Worm (Caenorhabditis elegans) whole organism, L1 larva: ENCODE data around the gene Y54F10BM.6.

Experiments
- F16B12.6 ChIP-seq: fragments of 150-350 bp; optimal IDR thresholded peaks from 2 replicates; lab custom pipeline; 2014; ENCODE audit warnings: missing biosample characterization, missing genetic modification characterization
- aha-1 ChIP-seq: fragments of 150-350 bp; optimal IDR thresholded peaks from 2 replicates; lab custom pipeline; 2014; ENCODE audit warnings: missing biosample characterization, missing genetic modification characterization
- elt-3 ChIP-seq, 6 experiments: fragments of 150-350 bp in 1 of 6; sonication (generic microtip); optimal IDR thresholded peaks; 2 replicates each; lab custom pipeline; 2017 to 2018; ENCODE audit warnings: missing biosample characterization in 6 of 6, missing genetic modification characterization in 6 of 6, inconsistent platforms in 1 of 6
- ets-5 ChIP-seq: fragments of 200-800 bp; sonication (Bioruptor generic); IDR thresholded peaks from 2 replicates; pipeline ENCODE4 v1.3.6; 2022; ENCODE audit warnings: missing genetic modification characterization, missing compliant biosample characterization
- mdl-1 ChIP-seq, 2 experiments: fragments of 150-350 bp; optimal IDR thresholded peaks; 2 replicates each; lab custom pipeline; 2014 to 2017; ENCODE audit warnings: missing biosample characterization in 2 of 2, missing genetic modification characterization in 2 of 2, inconsistent platforms in 1 of 2
- snpc-4 ChIP-seq: fragments of 150-350 bp; optimal IDR thresholded peaks from 2 replicates; lab custom pipeline; 2014; ENCODE audit warnings: missing biosample characterization, missing genetic modification characterization
- ztf-11 ChIP-seq, 2 experiments: sonication (generic microtip); optimal IDR thresholded peaks; 2 replicates each; lab custom pipeline; 2016 to 2017; ENCODE audit warnings: missing genetic modification characterization in 2 of 2, missing biosample characterization in 1 of 2, missing compliant biosample characterization in 1 of 2
- ztf-4 ChIP-seq: fragments of 150-350 bp; optimal IDR thresholded peaks from 2 replicates; lab custom pipeline; 2014; ENCODE audit warnings: missing biosample characterization, missing genetic modification characterization

ce11 chrIII:2310996-2311395 is 48.0 kb downstream of the Y54F10BM.6 start:
- TF ChIP-seq snpc-4 (tag; lab: Kevin White, UChicago) (no peak), F16B12.6 (tag; lab: Kevin White, UChicago) (no peak), aha-1 (no peak), elt-3 (tag; optimal IDR thresholded peaks at IDR 0.05; lab: Kevin White, UChicago) (no peak), ets-5 (no peak), mdl-1 (tag; optimal IDR thresholded peaks at IDR 0.05; lab: Kevin White, UChicago) (no peak), ztf-4 (tag; lab: Kevin White, UChicago) (no peak), ztf-11 (tag; optimal IDR thresholded peaks at IDR 0.05; lab: Kevin White, UChicago) (no peak)
